Fruit fly (Drosophila melanogaster): Measurements from ENCODE around the gene CG31064.

Gene CG31064

dm6 chr3R:27217465-27218059 lies 21.3 kb downstream of the CG31064 start:
- peak; percentile 77 for TF ChIP-seq CG17806 (tag; optimal IDR thresholded peaks at IDR 0.05)
- TF ChIP-seq CG9948 (tag; optimal IDR thresholded peaks at IDR 0.05): peak; percentile 70
- peak; percentile 62 for TF ChIP-seq Pif1A (GFP tag; optimal IDR thresholded peaks at IDR 0.05)
- TF ChIP-seq CG34367 (tag; optimal IDR thresholded peaks at IDR 0.05): peak; percentile 63
- peak; percentile 71 for TF ChIP-seq CG8301 (tag; optimal IDR thresholded peaks at IDR 0.05)
- TF ChIP-seq CG12605 (GFP tag; IDR thresholded peaks at IDR 0.05): no peak
- TF ChIP-seq CG14655 (GFP tag; optimal IDR thresholded peaks at IDR 0.05): peak; percentile 80
- TF ChIP-seq EcR (GFP tag; optimal IDR thresholded peaks at IDR 0.05): peak; percentile 46
- peak; percentile 90 for TF ChIP-seq CG13204 (GFP tag; optimal IDR thresholded peaks at IDR 0.05)
- peak; percentile 62 for TF ChIP-seq D1 (tag; optimal IDR thresholded peaks at IDR 0.05)
- peak; percentile 68 for TF ChIP-seq Snoo (tag; optimal IDR thresholded peaks at IDR 0.05)
- TF ChIP-seq CG10348 (GFP tag; IDR thresholded peaks at IDR 0.05): no peak
- TF ChIP-seq fd96Ca (GFP tag; IDR thresholded peaks at IDR 0.05): no peak
- TF ChIP-seq CG4496 (GFP tag; IDR thresholded peaks at IDR 0.05): 0 out of 3 replicates have a peak, but pooled peaks have one; percentile 55
- TF ChIP-seq Ets98B (GFP tag; IDR thresholded peaks at IDR 0.05): no peak
- TF ChIP-seq gl (tag; optimal IDR thresholded peaks at IDR 0.05): no peak
- peak; percentile 61 for TF ChIP-seq CG32121 (GFP tag; IDR thresholded peaks at IDR 0.05)
- peak; percentile 79 for TF ChIP-seq CG8159 (tag; optimal IDR thresholded peaks at IDR 0.05)
- TF ChIP-seq CG15710 (tag; optimal IDR thresholded peaks at IDR 0.05): peak; percentile 71
- peak; percentile 47 for TF ChIP-seq Pif1B (GFP tag; optimal IDR thresholded peaks at IDR 0.05)
- TF ChIP-seq rn (GFP tag; IDR thresholded peaks at IDR 0.05): no peak

dm6 chr3R:27214949-27215348 lies 23.9 kb downstream of the CG31064 start:
- TF ChIP-seq CG15710 (tag; optimal IDR thresholded peaks at IDR 0.05) (no peak), CG14655 (GFP tag; optimal IDR thresholded peaks at IDR 0.05) (peak; percentile 14)

DNA sequence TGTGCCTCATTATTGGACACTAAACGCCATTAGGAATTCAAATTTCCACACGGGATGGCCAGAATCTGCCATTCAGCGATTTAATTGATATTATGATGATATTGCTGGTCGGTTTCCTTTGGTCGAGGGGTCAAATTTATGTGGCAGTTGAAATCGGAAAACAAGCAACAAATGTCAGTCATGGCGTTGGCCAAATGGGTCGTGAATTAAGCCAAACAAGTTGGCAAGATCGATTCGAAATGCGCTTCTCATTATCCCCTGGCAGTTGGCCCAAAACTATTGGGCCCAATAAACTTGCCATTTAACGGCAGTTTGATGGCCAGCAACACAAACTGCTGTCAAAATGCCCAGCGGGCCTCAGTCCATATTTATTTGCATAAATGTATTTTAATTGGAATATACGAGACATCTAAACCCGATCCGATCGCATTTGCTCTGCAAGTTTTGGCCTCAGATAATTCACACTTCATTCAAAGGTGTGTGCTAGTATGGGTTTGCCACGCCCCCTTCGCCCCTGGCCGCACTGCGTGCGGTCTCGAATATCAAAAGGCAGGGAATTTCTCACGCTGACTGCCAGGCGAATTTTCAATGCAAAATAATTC lies 25.8 kb downstream of the CG31064 start:
- no peak for TF ChIP-seq gl (tag; optimal IDR thresholded peaks at IDR 0.05)
- 0 out of 3 replicates have a peak, but pooled peaks have one; percentile 18 for TF ChIP-seq fd96Ca (GFP tag; IDR thresholded peaks at IDR 0.05)

- peak; percentile 5 for TF ChIP-seq CG8301 (tag; optimal IDR thresholded peaks at IDR 0.05)
- no peak for TF ChIP-seq gl (tag; optimal IDR thresholded peaks at IDR 0.05)
- TF ChIP-seq CG4496 (GFP tag; IDR thresholded peaks at IDR 0.05): 0 out of 3 replicates have a peak, but pooled peaks have one; percentile 18
- TF ChIP-seq CG32121 (GFP tag; IDR thresholded peaks at IDR 0.05): peak; percentile 58; the same call in 1 of the 2 replicates
- no peak for TF ChIP-seq Snoo (tag; optimal IDR thresholded peaks at IDR 0.05)
- no peak for TF ChIP-seq Pif1B (GFP tag; optimal IDR thresholded peaks at IDR 0.05)
- TF ChIP-seq CG13204 (GFP tag; optimal IDR thresholded peaks at IDR 0.05): no peak
- peak; percentile 32 for TF ChIP-seq Ets98B (GFP tag; IDR thresholded peaks at IDR 0.05)
- peak; percentile 31 for TF ChIP-seq CG14655 (GFP tag; optimal IDR thresholded peaks at IDR 0.05)
- TF ChIP-seq EcR (GFP tag; optimal IDR thresholded peaks at IDR 0.05): no peak
- TF ChIP-seq rn (GFP tag; IDR thresholded peaks at IDR 0.05): no peak
- TF ChIP-seq fd96Ca (GFP tag; IDR thresholded peaks at IDR 0.05): 0 out of 3 replicates have a peak, but pooled peaks have one; percentile 22
- peak; percentile 16 for TF ChIP-seq Pif1A (GFP tag; optimal IDR thresholded peaks at IDR 0.05)
These were observed 29.2 kb downstream of the CG31064 start for dm6 chr3R:27209561-27210275.

- TF ChIP-seq CG13204 (GFP tag; optimal IDR thresholded peaks at IDR 0.05) (no peak), CG34367 (tag; optimal IDR thresholded peaks at IDR 0.05) (no peak), CG14655 (GFP tag; optimal IDR thresholded peaks at IDR 0.05) (no peak), CG8159 (tag; optimal IDR thresholded peaks at IDR 0.05) (no peak), Pif1A (GFP tag; optimal IDR thresholded peaks at IDR 0.05) (no peak), D1 (tag; optimal IDR thresholded peaks at IDR 0.05) (no peak)
These were observed 30.1 kb downstream of the CG31064 start for dm6 chr3R:27208724-27209343.

- TF ChIP-seq Ets98B (GFP tag; IDR thresholded peaks at IDR 0.05) (no peak), D1 (tag; optimal IDR thresholded peaks at IDR 0.05) (no peak), CG17806 (tag; optimal IDR thresholded peaks at IDR 0.05) (peak; percentile 73), EcR (GFP tag; optimal IDR thresholded peaks at IDR 0.05) (peak; percentile 43), CG13204 (GFP tag; optimal IDR thresholded peaks at IDR 0.05) (no peak), CG4496 (GFP tag; IDR thresholded peaks at IDR 0.05) (no peak), CG10348 (GFP tag; IDR thresholded peaks at IDR 0.05) (no peak), gl (tag; optimal IDR thresholded peaks at IDR 0.05) (peak; percentile 5), Pif1A (GFP tag; optimal IDR thresholded peaks at IDR 0.05) (no peak), CG15710 (tag; optimal IDR thresholded peaks at IDR 0.05) (peak; percentile 63), CG34367 (tag; optimal IDR thresholded peaks at IDR 0.05) (no peak), Snoo (tag; optimal IDR thresholded peaks at IDR 0.05) (peak; percentile 61), CG32121 (GFP tag; IDR thresholded peaks at IDR 0.05) (no peak), CG8159 (tag; optimal IDR thresholded peaks at IDR 0.05) (peak; percentile 79), CG12605 (GFP tag; IDR thresholded peaks at IDR 0.05) (no peak), rn (GFP tag; IDR thresholded peaks at IDR 0.05) (no peak), fd96Ca (GFP tag; IDR thresholded peaks at IDR 0.05) (no peak), CG8301 (tag; optimal IDR thresholded peaks at IDR 0.05) (peak; percentile 36), Pif1B (GFP tag; optimal IDR thresholded peaks at IDR 0.05) (no peak), CG14655 (GFP tag; optimal IDR thresholded peaks at IDR 0.05) (peak; percentile 59), CG9948 (tag; optimal IDR thresholded peaks at IDR 0.05) (peak; percentile 70)
These were observed 34.0 kb downstream of the CG31064 start for dm6 chr3R:27204694-27205414.

Data from whole organism, pupa.